Fruit fly (Drosophila melanogaster) whole organism, embryonic: Measurements from ENCODE around the gene vers.
A peak's percentile ranks its signal among the peaks of the same experiment; 100 is the strongest.

Experiments used
- Atf-2 ChIP-seq: fragments of 200-800 bp; sonication (Bioruptor generic); optimal IDR thresholded peaks from 2 replicates; lab custom pipeline; 2016; ENCODE audit warnings: missing biosample characterization, missing genetic modification characterization
- Bgb ChIP-seq: fragments of 200-800 bp; sonication (Bioruptor generic); IDR thresholded peaks from 2 replicates; pipeline ENCODE4 v1.3.6; 2022; ENCODE audit warnings: missing biosample characterization, missing genetic modification characterization; ENCODE audit not compliant: partially characterized antibody
- Blimp-1 ChIP-seq: fragments of 200-800 bp; sonication (Bioruptor generic); optimal IDR thresholded peaks from 3 replicates; lab custom pipeline; 2018; ENCODE audit warnings: missing biosample characterization, missing genetic modification characterization, mild to moderate bottlenecking, moderate library complexity, missing genetic modification reagents
- CG12299 ChIP-seq: fragments of 200-800 bp; sonication (Bioruptor generic); optimal IDR thresholded peaks from 2 replicates; lab custom pipeline; 2018; ENCODE audit warnings: missing biosample characterization, mild to moderate bottlenecking, missing genetic modification characterization
- CG12769 ChIP-seq: fragments of 200-800 bp; sonication (Bioruptor generic); optimal IDR thresholded peaks from 2 replicates; lab custom pipeline; 2019; ENCODE audit warnings: missing biosample characterization, mild to moderate bottlenecking, missing genetic modification characterization, moderate library complexity
- CG14014 ChIP-seq: fragments of 200-800 bp; sonication (Bioruptor generic); IDR thresholded peaks from 2 replicates; pipeline ENCODE4 v1.3.6; 2022; ENCODE audit warnings: missing biosample characterization, missing genetic modification characterization
- CG15601 ChIP-seq: fragments of 200-800 bp; sonication (Bioruptor generic); optimal IDR thresholded peaks from 3 replicates; lab custom pipeline; 2019; ENCODE audit warnings: missing biosample characterization, mild to moderate bottlenecking, missing genetic modification characterization, moderate library complexity
- CG18619 ChIP-seq: fragments of 200-800 bp; sonication (Bioruptor generic); optimal IDR thresholded peaks from 3 replicates; lab custom pipeline; 2017; ENCODE audit warnings: missing biosample characterization, mild to moderate bottlenecking, missing genetic modification characterization
- CG2116 ChIP-seq: fragments of 200-800 bp; sonication (Bioruptor generic); optimal IDR thresholded peaks from 3 replicates; lab custom pipeline; 2018; ENCODE audit warnings: missing biosample characterization, mild to moderate bottlenecking, missing genetic modification characterization
- CG2129 ChIP-seq: fragments of 200-800 bp; sonication (Bioruptor generic); IDR thresholded peaks from 2 replicates; pipeline ENCODE4 v1.3.6; 2022; ENCODE audit warnings: missing biosample characterization, missing genetic modification characterization; ENCODE audit not compliant: partially characterized antibody
- CG2678 ChIP-seq: fragments of 200-800 bp; sonication (Bioruptor generic); optimal IDR thresholded peaks from 3 replicates; lab custom pipeline; 2019; ENCODE audit warnings: missing biosample characterization, mild to moderate bottlenecking, missing genetic modification characterization, moderate library complexity
- CG2712 ChIP-seq: fragments of 200-800 bp; optimal IDR thresholded peaks from 3 replicates; lab custom pipeline; 2019; ENCODE audit warnings: missing biosample characterization, mild to moderate bottlenecking, missing genetic modification characterization, moderate library complexity
- CG2875 ChIP-seq: fragments of 200-800 bp; sonication (Bioruptor generic); optimal IDR thresholded peaks from 2 replicates; lab custom pipeline; 2017; ENCODE audit warnings: missing biosample characterization, mild to moderate bottlenecking, missing genetic modification characterization, missing genetic modification reagents
- CG30020 ChIP-seq: fragments of 200-800 bp; optimal IDR thresholded peaks from 2 replicates; lab custom pipeline; 2019; ENCODE audit warnings: missing biosample characterization, mild to moderate bottlenecking, missing genetic modification characterization, moderate library complexity
- CG3726 ChIP-seq: fragments of 200-800 bp; sonication (Bioruptor generic); IDR thresholded peaks from 3 replicates; pipeline ENCODE4, ENCODE4 v1.3.6; 2022; ENCODE audit warnings: missing biosample characterization, missing genetic modification characterization
- CG43689 ChIP-seq: fragments of 200-800 bp; sonication (Bioruptor generic); IDR thresholded peaks from 2 replicates; pipeline ENCODE4 v1.3.6; 2022; ENCODE audit warnings: missing biosample characterization, missing genetic modification characterization
- CG4404 ChIP-seq: fragments of 200-800 bp; sonication (Bioruptor generic); IDR thresholded peaks from 2 replicates; pipeline ENCODE4 v1.3.6; 2022; ENCODE audit warnings: missing biosample characterization, missing genetic modification characterization
- CG5180 ChIP-seq: fragments of 200-800 bp; sonication (Bioruptor generic); optimal IDR thresholded peaks from 3 replicates; lab custom pipeline; 2017; ENCODE audit warnings: missing biosample characterization, missing genetic modification characterization, mild to moderate bottlenecking, moderate library complexity, missing genetic modification reagents
- CG7786 ChIP-seq: fragments of 200-800 bp; sonication (Bioruptor generic); optimal IDR thresholded peaks from 2 replicates; lab custom pipeline; 2016; ENCODE audit warnings: missing biosample characterization, missing genetic modification characterization
- CG7963 ChIP-seq: fragments of 200-800 bp; sonication (Bioruptor generic); IDR thresholded peaks from 3 replicates; pipeline ENCODE4 v1.3.6; 2022; ENCODE audit warnings: missing biosample characterization, missing genetic modification characterization; ENCODE audit not compliant: partially characterized antibody
- CHES-1-like ChIP-seq: fragments of 200-800 bp; sonication (Bioruptor generic); optimal IDR thresholded peaks from 2 replicates; lab custom pipeline; 2016; ENCODE audit warnings: missing biosample characterization, missing genetic modification characterization
- D19A ChIP-seq: fragments of 200-800 bp; optimal IDR thresholded peaks from 3 replicates; lab custom pipeline; 2019; ENCODE audit warnings: missing biosample characterization, mild to moderate bottlenecking, missing genetic modification characterization, moderate library complexity
- Hmr ChIP-seq: fragments of 200-800 bp; sonication (Bioruptor generic); optimal IDR thresholded peaks from 3 replicates; lab custom pipeline; 2017; ENCODE audit warnings: mild to moderate bottlenecking, missing biosample characterization, missing genetic modification reagents, missing genetic modification characterization
- Lpt ChIP-seq: fragments of >200 bp; optimal IDR thresholded peaks from 2 replicates; lab custom pipeline; 2018; ENCODE audit warnings: missing biosample characterization, missing genetic modification characterization
- MESR4 ChIP-seq: fragments of 200-800 bp; sonication (Bioruptor generic); optimal IDR thresholded peaks from 2 replicates; lab custom pipeline; 2018; ENCODE audit warnings: missing biosample characterization, mild to moderate bottlenecking, missing genetic modification characterization, moderate library complexity
- NK7.1 ChIP-seq: fragments of 200-800 bp; sonication (Bioruptor generic); optimal IDR thresholded peaks from 3 replicates; lab custom pipeline; 2016; ENCODE audit warnings: missing biosample characterization, missing genetic modification characterization
- Optix ChIP-seq: fragments of 200-800 bp; sonication (Bioruptor generic); IDR thresholded peaks from 3 replicates; pipeline ENCODE4 v1.3.6; 2022; ENCODE audit warnings: missing biosample characterization, missing genetic modification characterization
- Ssrp ChIP-seq: fragments of 200-800 bp; sonication (Bioruptor generic); optimal IDR thresholded peaks from 2 replicates; lab custom pipeline; 2018; ENCODE audit warnings: missing biosample characterization, mild to moderate bottlenecking, missing genetic modification characterization, moderate library complexity
- Tbp ChIP-seq: fragments of >200 bp; optimal IDR thresholded peaks from 2 replicates; lab custom pipeline; 2018; ENCODE audit warnings: missing biosample characterization, missing genetic modification characterization
- Vsx1 ChIP-seq: fragments of 200-800 bp; sonication (Bioruptor generic); optimal IDR thresholded peaks from 2 replicates; lab custom pipeline; 2017; ENCODE audit warnings: missing biosample characterization, mild to moderate bottlenecking, missing genetic modification characterization, missing genetic modification reagents
- abd-A ChIP-seq: fragments of 200-800 bp; sonication (Bioruptor generic); optimal IDR thresholded peaks from 3 replicates; lab custom pipeline; 2019; ENCODE audit warnings: missing biosample characterization, mild to moderate bottlenecking, missing genetic modification characterization, moderate library complexity
- ac ChIP-seq: fragments of 200-800 bp; sonication (Bioruptor generic); optimal IDR thresholded peaks from 3 replicates; lab custom pipeline; 2017; ENCODE audit warnings: missing biosample characterization, mild to moderate bottlenecking, missing genetic modification characterization
- ara ChIP-seq: fragments of 200-800 bp; sonication (Bioruptor generic); IDR thresholded peaks from 2 replicates; pipeline ENCODE4 v1.3.6; 2022; ENCODE audit warnings: missing biosample characterization, missing genetic modification characterization
- bbx ChIP-seq: fragments of 200-800 bp; sonication (Bioruptor generic); IDR thresholded peaks from 2 replicates; pipeline ENCODE4 v1.3.6; 2022; ENCODE audit warnings: missing biosample characterization, missing genetic modification characterization; ENCODE audit not compliant: partially characterized antibody
- en ChIP-seq: fragments of 200-800 bp; sonication (Bioruptor generic); optimal IDR thresholded peaks from 2 replicates; lab custom pipeline; 2016; ENCODE audit warnings: missing biosample characterization, missing genetic modification characterization
- grau ChIP-seq: fragments of 200-800 bp; optimal IDR thresholded peaks from 3 replicates; lab custom pipeline; 2019; ENCODE audit warnings: missing biosample characterization, mild to moderate bottlenecking, missing genetic modification characterization, moderate library complexity
- gsb ChIP-seq: fragments of 200-800 bp; sonication (Bioruptor generic); IDR thresholded peaks from 2 replicates; pipeline ENCODE4 v1.3.6; 2022; ENCODE audit warnings: missing biosample characterization, missing genetic modification characterization
- h ChIP-seq: fragments of >200 bp; optimal IDR thresholded peaks from 2 replicates; lab custom pipeline; 2017
- hbn ChIP-seq: fragments of 200-800 bp; sonication (Bioruptor generic); IDR thresholded peaks from 2 replicates; pipeline ENCODE4 v1.3.6; 2022; ENCODE audit warnings: missing biosample characterization, missing genetic modification characterization; ENCODE audit not compliant: partially characterized antibody
- kah ChIP-seq: fragments of 200-800 bp; sonication (Bioruptor generic); optimal IDR thresholded peaks from 2 replicates; lab custom pipeline; 2018; ENCODE audit warnings: missing biosample characterization, mild to moderate bottlenecking, missing genetic modification characterization
- klu ChIP-seq: fragments of 200-800 bp; sonication (Bioruptor generic); IDR thresholded peaks from 2 replicates; pipeline ENCODE4 v1.3.6; 2022; ENCODE audit warnings: missing biosample characterization, missing genetic modification characterization
- luna ChIP-seq: fragments of 200-800 bp; sonication (Bioruptor generic); optimal IDR thresholded peaks from 2 replicates; lab custom pipeline; 2016; ENCODE audit warnings: missing biosample characterization, missing genetic modification characterization
- maf-S ChIP-seq: fragments of 200-800 bp; sonication (Bioruptor generic); optimal IDR thresholded peaks from 2 replicates; lab custom pipeline; 2016; ENCODE audit warnings: missing biosample characterization, missing genetic modification characterization
- nom ChIP-seq: fragments of 200-800 bp; sonication (Bioruptor generic); optimal IDR thresholded peaks from 2 replicates; lab custom pipeline; 2017; ENCODE audit warnings: missing biosample characterization, missing genetic modification characterization, mild to moderate bottlenecking, moderate library complexity, missing genetic modification reagents
- run ChIP-seq: fragments of 200-800 bp; sonication (Bioruptor generic); optimal IDR thresholded peaks from 3 replicates; lab custom pipeline; 2018; ENCODE audit warnings: missing biosample characterization, mild to moderate bottlenecking, missing genetic modification characterization
- sisA ChIP-seq: fragments of 200-800 bp; sonication (Bioruptor generic); IDR thresholded peaks from 2 replicates; pipeline ENCODE4 v1.3.6; 2022; ENCODE audit warnings: missing biosample characterization, missing genetic modification characterization
- slbo ChIP-seq: fragments of 200-800 bp; sonication (Bioruptor generic); IDR thresholded peaks from 2 replicates; pipeline ENCODE4 v1.3.6; 2022; ENCODE audit warnings: missing biosample characterization, missing genetic modification characterization
- twi ChIP-seq: fragments of 200-800 bp; optimal IDR thresholded peaks from 2 replicates; lab custom pipeline; 2019; ENCODE audit warnings: missing biosample characterization, mild to moderate bottlenecking, missing genetic modification characterization, moderate library complexity
- unc-4 ChIP-seq: fragments of 200-800 bp; sonication (Bioruptor generic); IDR thresholded peaks from 2 replicates; pipeline ENCODE4 v1.3.6; 2022; ENCODE audit warnings: missing biosample characterization, missing genetic modification characterization; ENCODE audit not compliant: partially characterized antibody
- zen2 ChIP-seq: fragments of 200-800 bp; sonication (Bioruptor generic); IDR thresholded peaks from 3 replicates; pipeline ENCODE4 v1.3.6; 2022; ENCODE audit warnings: missing biosample characterization, missing genetic modification characterization; ENCODE audit not compliant: partially characterized antibody

Gene vers

dm6 chr3L:12139232-12139698 lies 23.4 kb downstream of the vers start (continued):
- no peak for TF ChIP-seq ara
- TF ChIP-seq CHES-1-like (GFP tag; lab: Kevin White, UChicago): peak; percentile 50
- TF ChIP-seq h (lab: Kevin White, UChicago): no peak
- TF ChIP-seq Bgb (GFP tag; lab: Robert Waterston, UW): no peak
- no peak for TF ChIP-seq CG3726 (GFP tag; lab: Robert Waterston, UW)
- no peak for TF ChIP-seq twi
- TF ChIP-seq grau (tag; lab: Kevin White, UChicago): peak; percentile 92
- TF ChIP-seq CG2116 (GFP tag; lab: Kevin White, UChicago): no peak
- TF ChIP-seq nom (GFP tag; lab: Kevin White, UChicago): no peak
- peak; percentile 15 for TF ChIP-seq CG15601 (tag; lab: Kevin White, UChicago)
- TF ChIP-seq Ssrp (tag; lab: Kevin White, UChicago): peak; percentile 40
- TF ChIP-seq CG2875: no peak
- no peak for TF ChIP-seq NK7.1 (GFP tag; lab: Kevin White, UChicago)
- TF ChIP-seq en (GFP tag; lab: Kevin White, UChicago): peak; percentile 27
- TF ChIP-seq CG14014: peak; percentile 45; the same call in 1 of the 2 replicates
- peak; percentile 77 for TF ChIP-seq CG2678 (tag; lab: Kevin White, UChicago)
- peak; percentile 46; the same call in 1 of the 2 replicates for TF ChIP-seq sisA
- no peak for TF ChIP-seq unc-4 (GFP tag; lab: Robert Waterston, UW)
- no peak for TF ChIP-seq Blimp-1 (GFP tag; lab: Kevin White, UChicago)
- TF ChIP-seq luna (GFP tag; lab: Kevin White, UChicago): no peak
- no peak for TF ChIP-seq CG43689 (GFP tag; lab: Robert Waterston, UW)
- TF ChIP-seq abd-A (tag; lab: Kevin White, UChicago): no peak
- TF ChIP-seq Tbp (GFP tag; lab: Kevin White, UChicago): no peak
- TF ChIP-seq klu (GFP tag; lab: Robert Waterston, UW): no peak
- no peak for TF ChIP-seq bbx (GFP tag; lab: Robert Waterston, UW)
- TF ChIP-seq CG2129 (GFP tag; lab: Robert Waterston, UW): no peak
- no peak for TF ChIP-seq MESR4 (GFP tag; lab: Kevin White, UChicago)
- TF ChIP-seq Vsx1 (GFP tag; lab: Kevin White, UChicago): no peak
- peak; percentile 41 for TF ChIP-seq run (tag; lab: Kevin White, UChicago)
- no peak for TF ChIP-seq CG12299 (tag; lab: Kevin White, UChicago)
- peak; percentile 36; the same call in 1 of the 2 replicates for TF ChIP-seq CG4404 (GFP tag; lab: Robert Waterston, UW)
- peak; percentile 55 for TF ChIP-seq CG2712
- TF ChIP-seq CG5180 (GFP tag; lab: Kevin White, UChicago): peak; percentile 20
- no peak for TF ChIP-seq CG7963
- no peak for TF ChIP-seq CG30020 (tag; lab: Kevin White, UChicago)
- TF ChIP-seq Lpt (GFP tag; lab: Kevin White, UChicago): no peak
- no peak for TF ChIP-seq ac (GFP tag; lab: Kevin White, UChicago)
- no peak for TF ChIP-seq kah (GFP tag; lab: Kevin White, UChicago)
- no peak for TF ChIP-seq CG7786 (GFP tag; lab: Kevin White, UChicago)
- TF ChIP-seq hbn (GFP tag; lab: Robert Waterston, UW): no peak
- TF ChIP-seq maf-S (GFP tag; lab: Kevin White, UChicago): no peak
- TF ChIP-seq Optix (GFP tag; lab: Robert Waterston, UW): no peak
- TF ChIP-seq Atf-2 (GFP tag; lab: Kevin White, UChicago): peak; percentile 56
- TF ChIP-seq CG18619 (GFP tag; lab: Kevin White, UChicago): peak; percentile 46
- TF ChIP-seq slbo (GFP tag; lab: Robert Waterston, UW): peak; percentile 58
- TF ChIP-seq zen2 (GFP tag; lab: Robert Waterston, UW): no peak
- peak; percentile 61 for TF ChIP-seq Hmr
- TF ChIP-seq gsb (GFP tag; lab: Robert Waterston, UW): no peak
- peak; percentile 41 for TF ChIP-seq CG12769 (tag; lab: Kevin White, UChicago)
- TF ChIP-seq D19A (tag; lab: Kevin White, UChicago): peak; percentile 17
